Fruit fly (Drosophila melanogaster) whole organism, embryonic: ENCODE data around the gene Mdh2.

Source experiments
- Atf3 ChIP-seq: fragments of 200-800 bp; sonication (Bioruptor generic); optimal IDR thresholded peaks from 3 replicates; lab custom pipeline; 2016; ENCODE audit warnings: missing biosample characterization, missing genetic modification characterization
- CG12071 ChIP-seq: fragments of 200-800 bp; sonication (Bioruptor generic); optimal IDR thresholded peaks from 3 replicates; lab custom pipeline; 2018; ENCODE audit warnings: missing biosample characterization, mild to moderate bottlenecking, missing genetic modification characterization
- CG12659 ChIP-seq: fragments of 200-800 bp; sonication (Bioruptor generic); optimal IDR thresholded peaks from 3 replicates; lab custom pipeline; 2017; ENCODE audit warnings: mild to moderate bottlenecking, missing biosample characterization, missing genetic modification reagents, missing genetic modification characterization
- CG13123 ChIP-seq: fragments of 200-800 bp; sonication (Bioruptor generic); optimal IDR thresholded peaks from 2 replicates; lab custom pipeline; 2016; ENCODE audit warnings: missing biosample characterization, missing genetic modification characterization
- CG13894 ChIP-seq: fragments of 200-800 bp; sonication (Bioruptor generic); optimal IDR thresholded peaks from 3 replicates; lab custom pipeline; 2018; ENCODE audit warnings: missing biosample characterization, mild to moderate bottlenecking, missing genetic modification characterization, moderate library complexity
- CG14710 ChIP-seq: fragments of 200-800 bp; sonication (Bioruptor generic); optimal IDR thresholded peaks from 3 replicates; lab custom pipeline; 2019; ENCODE audit warnings: missing biosample characterization, mild to moderate bottlenecking, missing genetic modification characterization, moderate library complexity
- CG1603 ChIP-seq: fragments of 200-800 bp; sonication (Bioruptor generic); optimal IDR thresholded peaks from 2 replicates; lab custom pipeline; 2019; ENCODE audit warnings: missing biosample characterization, mild to moderate bottlenecking, missing genetic modification characterization, moderate library complexity
- CG17186 ChIP-seq: fragments of 200-800 bp; sonication (Bioruptor generic); optimal IDR thresholded peaks from 3 replicates; lab custom pipeline; 2017; ENCODE audit warnings: missing biosample characterization, missing genetic modification reagents, missing genetic modification characterization
- CG2712 ChIP-seq: fragments of 200-800 bp; optimal IDR thresholded peaks from 3 replicates; lab custom pipeline; 2019; ENCODE audit warnings: missing biosample characterization, mild to moderate bottlenecking, missing genetic modification characterization, moderate library complexity
- CG4424 ChIP-seq: fragments of 200-800 bp; sonication (Bioruptor generic); optimal IDR thresholded peaks from 3 replicates; lab custom pipeline; 2016; ENCODE audit warnings: missing biosample characterization, missing genetic modification characterization
- CG6683 ChIP-seq: fragments of 200-800 bp; sonication (Bioruptor generic); optimal IDR thresholded peaks from 2 replicates; lab custom pipeline; 2017; ENCODE audit warnings: missing biosample characterization, mild to moderate bottlenecking, missing genetic modification characterization, missing genetic modification reagents
- CG6765 ChIP-seq: fragments of 200-800 bp; sonication (Bioruptor generic); optimal IDR thresholded peaks from 3 replicates; lab custom pipeline; 2017; ENCODE audit warnings: missing biosample characterization, mild to moderate bottlenecking, missing genetic modification characterization
- CG6854 ChIP-seq: fragments of 200-800 bp; sonication (Bioruptor generic); optimal IDR thresholded peaks from 3 replicates; lab custom pipeline; 2017; ENCODE audit warnings: missing biosample characterization, mild to moderate bottlenecking, missing genetic modification characterization
- CG7928 ChIP-seq: fragments of 200-800 bp; sonication (Bioruptor generic); optimal IDR thresholded peaks from 2 replicates; lab custom pipeline; 2017; ENCODE audit warnings: missing biosample characterization, mild to moderate bottlenecking, missing genetic modification characterization
- CG8290 ChIP-seq, 3 experiments: fragments of 200-800 bp; sonication (Bioruptor generic); optimal IDR thresholded peaks; 2 replicates each; lab custom pipeline; 2016 to 2019; ENCODE audit warnings: missing biosample characterization in 3 of 3, missing genetic modification characterization in 3 of 3, mild to moderate bottlenecking in 2 of 3, moderate library complexity in 1 of 3
- CTCF ChIP-seq: fragments of 200-800 bp; sonication (Bioruptor generic); optimal IDR thresholded peaks from 2 replicates; lab custom pipeline; 2017; ENCODE audit warnings: missing biosample characterization, mild to moderate bottlenecking, missing genetic modification characterization, moderate library complexity
- Doc3 ChIP-seq: fragments of 200-800 bp; sonication (Bioruptor generic); IDR thresholded peaks from 3 replicates; pipeline ENCODE4 v1.3.6; 2022; ENCODE audit warnings: missing biosample characterization, missing genetic modification characterization; ENCODE audit not compliant: partially characterized antibody
- ERR ChIP-seq: fragments of 200-800 bp; sonication (Bioruptor generic); optimal IDR thresholded peaks from 2 replicates; lab custom pipeline; 2016; ENCODE audit warnings: missing biosample characterization, missing genetic modification characterization
- Eip74EF ChIP-seq, 2 experiments: fragments of 200-800 bp in 1 of 2; fragments of >200 bp in 1 of 2; sonication (Bioruptor generic) in 1 of 2; optimal IDR thresholded peaks; 2 replicates each; lab custom pipeline; 2017 to 2019; ENCODE audit warnings: missing biosample characterization in 2 of 2, missing genetic modification characterization in 2 of 2, mild to moderate bottlenecking in 1 of 2, moderate library complexity in 1 of 2
- Ets65A ChIP-seq: fragments of 200-800 bp; sonication (Bioruptor generic); peaks from one replicate; lab custom pipeline; 2016; ENCODE audit warnings: missing biosample characterization, missing genetic modification characterization
- Ets97D ChIP-seq: fragments of 200-800 bp; sonication (Bioruptor generic); optimal IDR thresholded peaks from 3 replicates; lab custom pipeline; 2016; ENCODE audit warnings: missing biosample characterization, missing genetic modification characterization
- Gug ChIP-seq: fragments of 200-800 bp; sonication (Bioruptor generic); IDR thresholded peaks from 4 replicates; pipeline ENCODE4 v1.3.6; 2022; ENCODE audit warnings: missing biosample characterization, missing genetic modification characterization
- H15 ChIP-seq: fragments of 200-800 bp; sonication (Bioruptor generic); IDR thresholded peaks from 3 replicates; pipeline ENCODE4 v1.3.6; 2022; ENCODE audit warnings: missing biosample characterization, missing genetic modification characterization
- HHEX ChIP-seq: fragments of 200-800 bp; sonication (Bioruptor generic); optimal IDR thresholded peaks from 3 replicates; lab custom pipeline; 2017; ENCODE audit warnings: missing biosample characterization, mild to moderate bottlenecking, missing genetic modification characterization, missing genetic modification reagents
- HLHmδ ChIP-seq: fragments of 200-800 bp; sonication (Bioruptor generic); optimal IDR thresholded peaks from 2 replicates; lab custom pipeline; 2018; ENCODE audit warnings: missing biosample characterization, mild to moderate bottlenecking, missing genetic modification characterization, moderate library complexity
- Hr78 ChIP-seq, 2 experiments: fragments of 200-800 bp in 1 of 2; fragments of >200 bp in 1 of 2; sonication (Bioruptor generic) in 1 of 2; optimal IDR thresholded peaks; 2 replicates each; lab custom pipeline; 2017 to 2019; ENCODE audit warnings: missing biosample characterization in 2 of 2, missing genetic modification characterization in 2 of 2, mild to moderate bottlenecking in 1 of 2, moderate library complexity in 1 of 2
- Mad ChIP-seq: fragments of 200-800 bp; sonication (Bioruptor generic); optimal IDR thresholded peaks from 2 replicates; lab custom pipeline; 2016; ENCODE audit warnings: missing biosample characterization, missing genetic modification characterization
- Sin3A ChIP-seq: fragments of >200 bp; optimal IDR thresholded peaks from 2 replicates; lab custom pipeline; 2018
- Spps ChIP-seq: fragments of 200-800 bp; sonication (Bioruptor generic); optimal IDR thresholded peaks from 2 replicates; lab custom pipeline; 2018; ENCODE audit warnings: missing biosample characterization, mild to moderate bottlenecking, missing genetic modification characterization
- Trl ChIP-seq, 3 experiments: fragments of >200 bp in 2 of 3; fragments of 200-800 bp in 1 of 3; sonication (Bioruptor generic) in 1 of 3; optimal IDR thresholded peaks; 2 replicates in 1 of 3; 3 replicates in 2 of 3; lab custom pipeline; 2016 to 2017; ENCODE audit warnings: missing biosample characterization in 1 of 3, missing genetic modification characterization in 1 of 3
- YL-1 ChIP-seq: fragments of 200-800 bp; sonication (Bioruptor generic); optimal IDR thresholded peaks from 3 replicates; lab custom pipeline; 2017; ENCODE audit warnings: missing biosample characterization, mild to moderate bottlenecking, missing genetic modification characterization
- cg ChIP-seq: fragments of 200-800 bp; sonication (Bioruptor generic); optimal IDR thresholded peaks from 3 replicates; lab custom pipeline; 2019; ENCODE audit warnings: missing biosample characterization, mild to moderate bottlenecking, missing genetic modification characterization, moderate library complexity
- fd102C ChIP-seq: fragments of 200-800 bp; sonication (Bioruptor generic); optimal IDR thresholded peaks from 2 replicates; lab custom pipeline; 2018; ENCODE audit warnings: missing biosample characterization, mild to moderate bottlenecking, missing genetic modification characterization, moderate library complexity
- fd64A ChIP-seq: fragments of 200-800 bp; sonication (Bioruptor generic); optimal IDR thresholded peaks from 3 replicates; lab custom pipeline; 2018; ENCODE audit warnings: missing biosample characterization, mild to moderate bottlenecking, missing genetic modification characterization
- grau ChIP-seq: fragments of 200-800 bp; optimal IDR thresholded peaks from 3 replicates; lab custom pipeline; 2019; ENCODE audit warnings: missing biosample characterization, mild to moderate bottlenecking, missing genetic modification characterization, moderate library complexity
- ind ChIP-seq: fragments of 200-800 bp; sonication (Bioruptor generic); optimal IDR thresholded peaks from 3 replicates; lab custom pipeline; 2016; ENCODE audit warnings: missing biosample characterization, missing genetic modification characterization
- kah ChIP-seq: fragments of 200-800 bp; sonication (Bioruptor generic); optimal IDR thresholded peaks from 2 replicates; lab custom pipeline; 2018; ENCODE audit warnings: missing biosample characterization, mild to moderate bottlenecking, missing genetic modification characterization
- nmo ChIP-seq: fragments of 200-800 bp; sonication (Bioruptor generic); optimal IDR thresholded peaks from 2 replicates; lab custom pipeline; 2018; ENCODE audit warnings: missing biosample characterization, mild to moderate bottlenecking, missing genetic modification characterization, moderate library complexity
- onecut ChIP-seq: fragments of 200-800 bp; sonication (Bioruptor generic); IDR thresholded peaks from 2 replicates; pipeline ENCODE4 v1.3.6; 2022; ENCODE audit warnings: missing biosample characterization, missing genetic modification characterization
- phol ChIP-seq: fragments of 200-800 bp; sonication (Bioruptor generic); optimal IDR thresholded peaks from 3 replicates; lab custom pipeline; 2018; ENCODE audit warnings: missing biosample characterization, mild to moderate bottlenecking, missing genetic modification characterization, moderate library complexity
- row ChIP-seq: fragments of 200-800 bp; sonication (Bioruptor generic); IDR thresholded peaks from 3 replicates; pipeline ENCODE4 v1.3.6; 2022; ENCODE audit warnings: missing biosample characterization, missing genetic modification characterization
- sim ChIP-seq: fragments of 200-800 bp; sonication (Bioruptor generic); IDR thresholded peaks from 2 replicates; pipeline ENCODE4 v1.3.6; 2022; ENCODE audit warnings: missing biosample characterization, missing genetic modification characterization
- stwl ChIP-seq: fragments of 200-800 bp; sonication (Bioruptor generic); optimal IDR thresholded peaks from 3 replicates; lab custom pipeline; 2018; ENCODE audit warnings: missing biosample characterization, mild to moderate bottlenecking, missing genetic modification characterization, moderate library complexity
- tll ChIP-seq, 2 experiments: fragments of 200-800 bp in 1 of 2; fragments of >200 bp in 1 of 2; sonication (Bioruptor generic) in 1 of 2; optimal IDR thresholded peaks; 2 replicates each; lab custom pipeline; 2017 to 2019; ENCODE audit warnings: missing biosample characterization in 2 of 2, missing genetic modification characterization in 2 of 2, mild to moderate bottlenecking in 1 of 2, moderate library complexity in 1 of 2
- trem ChIP-seq: fragments of 200-800 bp; optimal IDR thresholded peaks from 3 replicates; lab custom pipeline; 2019; ENCODE audit warnings: missing biosample characterization, mild to moderate bottlenecking, missing genetic modification characterization, moderate library complexity
- twi ChIP-seq: fragments of 200-800 bp; optimal IDR thresholded peaks from 2 replicates; lab custom pipeline; 2019; ENCODE audit warnings: missing biosample characterization, mild to moderate bottlenecking, missing genetic modification characterization, moderate library complexity
- unc-4 ChIP-seq: fragments of 200-800 bp; sonication (Bioruptor generic); IDR thresholded peaks from 2 replicates; pipeline ENCODE4 v1.3.6; 2022; ENCODE audit warnings: missing biosample characterization, missing genetic modification characterization; ENCODE audit not compliant: partially characterized antibody
- vnd ChIP-seq: fragments of 200-800 bp; sonication (Bioruptor generic); IDR thresholded peaks from 3 replicates; pipeline ENCODE4 v1.3.6; 2022; ENCODE audit warnings: missing biosample characterization, missing genetic modification characterization; ENCODE audit not compliant: partially characterized antibody
- wdn ChIP-seq: fragments of 200-800 bp; sonication (Bioruptor generic); IDR thresholded peaks from 2 replicates; pipeline ENCODE4 v1.3.6; 2022; ENCODE audit warnings: missing biosample characterization, missing genetic modification characterization

The Mdh2 gene

dm6 chr3R:18199177-18199884 lies 26.9 kb upstream of the Mdh2 start, which contains the start of the genes Ssdp and CG7985 (continued):
- TF ChIP-seq CG12071 (GFP tag; lab: Kevin White, UChicago) (no peak), wdn (no peak), HHEX (GFP tag; lab: Kevin White, UChicago) (no peak), CG14710 (tag; lab: Kevin White, UChicago) (peak; percentile 47), sim (GFP tag; lab: Robert Waterston, UW) (no peak), twi (no peak), vnd (GFP tag; lab: Robert Waterston, UW) (no peak), kah (GFP tag; lab: Kevin White, UChicago) (no peak), Sin3A (peak; percentile 91), onecut (GFP tag; lab: Robert Waterston, UW) (peak; percentile 86), Trl (optimal IDR thresholded peaks at IDR 0.05; lab: Kevin White, UChicago) (no peak), Trl (GFP tag; optimal IDR thresholded peaks at IDR 0.05; lab: Kevin White, UChicago) (no peak), phol (tag; lab: Kevin White, UChicago) (peak; percentile 90), Mad (GFP tag; lab: Kevin White, UChicago) (peak; percentile 9), nmo (GFP tag; lab: Kevin White, UChicago) (peak; percentile 44), ind (GFP tag; lab: Kevin White, UChicago) (no peak), YL-1 (GFP tag; lab: Kevin White, UChicago) (peak; percentile 42), trem (tag; lab: Kevin White, UChicago) (peak; percentile 64), CG8290 (GFP tag; optimal IDR thresholded peaks at IDR 0.05; lab: Kevin White, UChicago) (no peak), CG8290 (tag; optimal IDR thresholded peaks at IDR 0.05; lab: Kevin White, UChicago) (no peak), Ets97D (peak; percentile 66), tll (GFP tag; optimal IDR thresholded peaks at IDR 0.05; lab: Kevin White, UChicago) (no peak), CG1603 (tag; lab: Kevin White, UChicago) (peak; percentile 27), H15 (GFP tag; lab: Robert Waterston, UW) (no peak), CG12659 (GFP tag; lab: Kevin White, UChicago) (peak; percentile 74), fd64A (GFP tag; lab: Kevin White, UChicago) (no peak), Eip74EF (GFP tag; optimal IDR thresholded peaks at IDR 0.05; lab: Kevin White, UChicago) (no peak), grau (tag; lab: Kevin White, UChicago) (no peak), CG6683 (GFP tag; lab: Kevin White, UChicago) (no peak), CG4424 (no peak), Ets65A (GFP tag; lab: Kevin White, UChicago) (no peak), CG17186 (GFP tag; lab: Kevin White, UChicago) (no peak), CG7928 (GFP tag; lab: Kevin White, UChicago) (peak; percentile 8), unc-4 (GFP tag; lab: Robert Waterston, UW) (no peak), CTCF (GFP tag; lab: Kevin White, UChicago) (peak; percentile 16), Atf3 (GFP tag; lab: Kevin White, UChicago) (no peak), Gug (GFP tag; lab: Robert Waterston, UW) (no peak), HLHmδ (GFP tag; lab: Kevin White, UChicago) (no peak), CG2712 (tag; lab: Kevin White, UChicago) (peak; percentile 26), stwl (tag; lab: Kevin White, UChicago) (peak; percentile 4), CG6765 (GFP tag; lab: Kevin White, UChicago) (no peak), CG6854 (no peak), Doc3 (GFP tag; lab: Robert Waterston, UW) (no peak), Spps (tag; lab: Kevin White, UChicago) (no peak), CG13123 (GFP tag; lab: Kevin White, UChicago) (no peak), ERR (GFP tag; lab: Kevin White, UChicago) (no peak), fd102C (GFP tag; lab: Kevin White, UChicago) (no peak), Hr78 (GFP tag; optimal IDR thresholded peaks at IDR 0.05; lab: Kevin White, UChicago) (no peak), row (GFP tag; lab: Robert Waterston, UW) (no peak), CG13894 (tag; lab: Kevin White, UChicago) (no peak), cg (no peak)
